Worm (Caenorhabditis elegans): Measurements from ENCODE around the gene C35A5.11.

DNA sequence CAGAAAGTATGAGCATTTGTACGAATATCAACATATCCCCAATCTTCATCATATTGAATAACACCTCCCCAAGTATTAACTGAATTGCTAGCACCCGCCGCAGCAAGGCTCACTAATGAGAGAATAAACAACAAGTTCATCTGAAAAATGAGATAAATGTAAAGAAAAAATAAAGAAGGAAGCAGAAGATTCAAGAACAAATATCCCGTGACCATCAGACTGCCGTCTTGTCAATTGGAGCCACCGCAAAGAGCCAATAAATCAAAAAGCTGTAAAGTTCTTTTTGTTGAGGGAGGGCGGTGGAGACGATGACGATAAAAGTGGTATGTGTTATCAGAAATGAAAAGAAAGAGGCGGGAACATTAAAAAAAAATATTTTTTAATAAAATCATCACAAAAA is 49.4 kb downstream of the C35A5.11 start, which contains the start of gene Y32F6A.5:
- TF ChIP-seq rnt-1 (tag; optimal IDR thresholded peaks at IDR 0.05) (no peak), ceh-24 (tag; optimal IDR thresholded peaks at IDR 0.05) (no peak), ttx-3 (tag; optimal IDR thresholded peaks at IDR 0.05) (no peak), sdc-2 (tag; optimal IDR thresholded peaks at IDR 0.05) (no peak), pha-4 (tag; optimal IDR thresholded peaks at IDR 0.05) (no peak), unc-86 (tag; optimal IDR thresholded peaks at IDR 0.05) (no peak)
